Fruit fly (Drosophila melanogaster): ENCODE data around the gene ntc.
A peak's percentile ranks its signal among the peaks of the same experiment; 100 is the strongest.

The ntc gene

dm6 chr3L:3767825-3768224 lies 38.4 kb downstream of the ntc start (continued):
- TF ChIP-seq HLHmδ (GFP tag; optimal IDR thresholded peaks at IDR 0.05) (no peak), tgo (GFP tag; IDR thresholded peaks at IDR 0.05) (peak; percentile 26; the same call in 1 of the 3 replicates), CG9437 (GFP tag; optimal IDR thresholded peaks at IDR 0.05) (peak; percentile 32), Hand (GFP tag; optimal IDR thresholded peaks at IDR 0.05) (peak; percentile 32), Blimp-1 (GFP tag; optimal IDR thresholded peaks at IDR 0.05) (peak; percentile 16), CG12236 (GFP tag; optimal IDR thresholded peaks at IDR 0.05) (peak; percentile 14), Gsc (GFP tag; IDR thresholded peaks at IDR 0.05) (no peak), CG18599 (GFP tag; optimal IDR thresholded peaks at IDR 0.05) (no peak), chinmo (GFP tag; IDR thresholded peaks at IDR 0.05; ENCODE audit: partially characterized antibody) (no peak), ro (GFP tag; IDR thresholded peaks at IDR 0.05) (0 out of 2 replicates have a peak, but pooled peaks have one; percentile 8), danr (GFP tag; IDR thresholded peaks at IDR 0.05) (no peak), CG3847 (GFP tag; IDR thresholded peaks at IDR 0.05) (peak; percentile 53), CG1602 (GFP tag; optimal IDR thresholded peaks at IDR 0.05) (peak; percentile 42), CG6689 (GFP tag; IDR thresholded peaks at IDR 0.05) (peak; percentile 52), Mrtf (GFP tag; IDR thresholded peaks at IDR 0.05) (no peak), Dip3 (GFP tag; optimal IDR thresholded peaks at IDR 0.05) (peak; percentile 47), Nf-YB (GFP tag; optimal IDR thresholded peaks at IDR 0.05) (no peak), crc (GFP tag; optimal IDR thresholded peaks at IDR 0.05) (no peak), sob (GFP tag; IDR thresholded peaks at IDR 0.05) (peak; percentile 65), p53 (GFP tag; optimal IDR thresholded peaks at IDR 0.05) (peak; percentile 21), CG34224 (GFP tag; IDR thresholded peaks at IDR 0.05; ENCODE audit: partially characterized antibody) (no peak), Kr (GFP tag; optimal IDR thresholded peaks at IDR 0.05) (no peak), vnd (GFP tag; IDR thresholded peaks at IDR 0.05; ENCODE audit: partially characterized antibody) (no peak), CG8089 (GFP tag; optimal IDR thresholded peaks at IDR 0.05) (peak; percentile 70), dmrt11E (tag; optimal IDR thresholded peaks at IDR 0.05) (peak; percentile 23), CG2202 (tag; optimal IDR thresholded peaks at IDR 0.05) (peak; percentile 31), YL-1 (GFP tag; optimal IDR thresholded peaks at IDR 0.05) (peak; percentile 36), CG13894 (tag; optimal IDR thresholded peaks at IDR 0.05) (no peak), Side (GFP tag; optimal IDR thresholded peaks at IDR 0.05) (peak; percentile 44), emc (GFP tag; optimal IDR thresholded peaks at IDR 0.05) (no peak), bsh (GFP tag; optimal IDR thresholded peaks at IDR 0.05) (peak in 1 of 2 experiments; percentile 69), CG11398 (GFP tag; optimal IDR thresholded peaks at IDR 0.05) (peak; percentile 48), CG6813 (GFP tag; optimal IDR thresholded peaks at IDR 0.05) (peak; percentile 3), CG4617 (GFP tag; optimal IDR thresholded peaks at IDR 0.05; ENCODE audit: borderline replicate concordance) (peak; percentile 20), GATAe (GFP tag; conservative IDR thresholded peaks at IDR 0.05) (no peak), Dp (GFP tag; optimal IDR thresholded peaks at IDR 0.05) (no peak), CG17829 (tag; optimal IDR thresholded peaks at IDR 0.05) (no peak), sug (tag; optimal IDR thresholded peaks at IDR 0.05) (peak; percentile 48), CG10959 (GFP tag; IDR thresholded peaks at IDR 0.05) (peak; percentile 50), run (tag; optimal IDR thresholded peaks at IDR 0.05) (no peak), sd (tag; optimal IDR thresholded peaks at IDR 0.05) (no peak), sna (GFP tag; IDR thresholded peaks at IDR 0.05; ENCODE audit: partially characterized antibody) (no peak), Ada2b (GFP tag; IDR thresholded peaks at IDR 0.05) (no peak), tup (GFP tag; optimal IDR thresholded peaks at IDR 0.05) (peak; percentile 57), gro (GFP tag; optimal IDR thresholded peaks at IDR 0.05) (no peak), CG6854 (GFP tag; optimal IDR thresholded peaks at IDR 0.05) (peak; percentile 44), CG3281 (GFP tag; optimal IDR thresholded peaks at IDR 0.05) (no peak), CG11504 (tag; optimal IDR thresholded peaks at IDR 0.05) (peak; percentile 14), MBD-R2 (GFP tag; IDR thresholded peaks at IDR 0.05) (peak; percentile 24; the same call in 1 of the 2 replicates), D (optimal IDR thresholded peaks at IDR 0.05) (no peak), D (GFP tag; optimal IDR thresholded peaks at IDR 0.05) (peak; percentile 24)
